Fruit fly (Drosophila melanogaster): ENCODE data around the gene ergic53.

- peak; percentile 55; the same call in 1 of the 3 replicates for TF ChIP-seq HLH4C (GFP tag; IDR thresholded peaks at IDR 0.05; ENCODE audit: partially characterized antibody)
- no peak for TF ChIP-seq E2f1 (GFP tag; IDR thresholded peaks at IDR 0.05)
- TF ChIP-seq dm (GFP tag; optimal IDR thresholded peaks at IDR 0.05) = no peak
- TF ChIP-seq wek (GFP tag; optimal IDR thresholded peaks at IDR 0.05) = peak; percentile 98
- TF ChIP-seq ranshi (GFP tag; IDR thresholded peaks at IDR 0.05) = no peak
- TF ChIP-seq jigr1 (GFP tag; IDR thresholded peaks at IDR 0.05) = no peak
- TF ChIP-seq maf-S (GFP tag; optimal IDR thresholded peaks at IDR 0.05) = no peak
- no peak for TF ChIP-seq CG7786 (GFP tag; optimal IDR thresholded peaks at IDR 0.05)
- TF ChIP-seq CG7372 (GFP tag; IDR thresholded peaks at IDR 0.05) = no peak
Observed at dm6 chr3L:8523257-8523656, 11.5 kb upstream of the ergic53 start, which contains the start of gene GstO2.

Data from whole organism, embryonic.